Fruit fly (Drosophila melanogaster) whole organism, embryonic: ENCODE measurements around the gene mask.

ENCODE experiments used
- CG11398 ChIP-seq: fragments of 200-800 bp; sonication (Bioruptor generic); optimal IDR thresholded peaks from 2 replicates; lab custom pipeline; 2016; ENCODE audit warnings: missing biosample characterization, missing genetic modification characterization
- CG1233 ChIP-seq: fragments of 200-800 bp; sonication (Bioruptor generic); optimal IDR thresholded peaks from 4 replicates; lab custom pipeline; 2018; ENCODE audit warnings: missing biosample characterization, mild to moderate bottlenecking, missing genetic modification characterization
- CG12391 ChIP-seq: fragments of 200-800 bp; sonication (Bioruptor generic); optimal IDR thresholded peaks from 3 replicates; lab custom pipeline; 2018; ENCODE audit warnings: missing biosample characterization, mild to moderate bottlenecking, missing genetic modification characterization, moderate library complexity
- CG12659 ChIP-seq: fragments of 200-800 bp; sonication (Bioruptor generic); optimal IDR thresholded peaks from 3 replicates; lab custom pipeline; 2017; ENCODE audit warnings: mild to moderate bottlenecking, missing biosample characterization, missing genetic modification reagents, missing genetic modification characterization
- CG12769 ChIP-seq: fragments of 200-800 bp; sonication (Bioruptor generic); optimal IDR thresholded peaks from 2 replicates; lab custom pipeline; 2019; ENCODE audit warnings: missing biosample characterization, mild to moderate bottlenecking, missing genetic modification characterization, moderate library complexity
- CG13123 ChIP-seq: fragments of 200-800 bp; sonication (Bioruptor generic); optimal IDR thresholded peaks from 2 replicates; lab custom pipeline; 2016; ENCODE audit warnings: missing biosample characterization, missing genetic modification characterization
- CG13424 ChIP-seq: fragments of 200-800 bp; sonication (Bioruptor generic); optimal IDR thresholded peaks from 2 replicates; lab custom pipeline; 2019; ENCODE audit warnings: missing biosample characterization, mild to moderate bottlenecking, missing genetic modification characterization, moderate library complexity
- CG13775 ChIP-seq: fragments of 200-800 bp; sonication (Bioruptor generic); optimal IDR thresholded peaks from 3 replicates; lab custom pipeline; 2017; ENCODE audit warnings: missing biosample characterization, mild to moderate bottlenecking, missing genetic modification characterization
- CG14441 ChIP-seq: fragments of 200-800 bp; sonication (Bioruptor generic); IDR thresholded peaks from 2 replicates; pipeline ENCODE4 v1.3.6; 2022; ENCODE audit warnings: missing biosample characterization, missing genetic modification characterization
- CG15479 ChIP-seq: fragments of 200-800 bp; sonication (Bioruptor generic); optimal IDR thresholded peaks from 3 replicates; lab custom pipeline; 2019; ENCODE audit warnings: missing biosample characterization, mild to moderate bottlenecking, missing genetic modification characterization, moderate library complexity
- CG17186 ChIP-seq: fragments of 200-800 bp; sonication (Bioruptor generic); optimal IDR thresholded peaks from 3 replicates; lab custom pipeline; 2017; ENCODE audit warnings: missing biosample characterization, missing genetic modification reagents, missing genetic modification characterization
- CG17612 ChIP-seq: fragments of 200-800 bp; sonication (Bioruptor generic); IDR thresholded peaks from 2 replicates; pipeline ENCODE4 v1.3.6; 2022; ENCODE audit warnings: missing biosample characterization, missing genetic modification characterization
- CG17912 ChIP-seq: fragments of 200-800 bp; sonication (Bioruptor generic); optimal IDR thresholded peaks from 2 replicates; lab custom pipeline; 2018; ENCODE audit warnings: missing biosample characterization, mild to moderate bottlenecking, missing genetic modification characterization
- CG2678 ChIP-seq: fragments of 200-800 bp; sonication (Bioruptor generic); optimal IDR thresholded peaks from 3 replicates; lab custom pipeline; 2019; ENCODE audit warnings: missing biosample characterization, mild to moderate bottlenecking, missing genetic modification characterization, moderate library complexity
- CG3281 ChIP-seq: fragments of 200-800 bp; sonication (Bioruptor generic); optimal IDR thresholded peaks from 3 replicates; lab custom pipeline; 2017; ENCODE audit warnings: missing biosample characterization, mild to moderate bottlenecking, missing genetic modification characterization
- CG33213 ChIP-seq: fragments of 200-800 bp; sonication (Bioruptor generic); optimal IDR thresholded peaks from 3 replicates; lab custom pipeline; 2016; ENCODE audit warnings: missing biosample characterization, missing genetic modification characterization
- CG3995 ChIP-seq: fragments of 200-800 bp; sonication (Bioruptor generic); optimal IDR thresholded peaks from 3 replicates; lab custom pipeline; 2016; ENCODE audit warnings: missing biosample characterization, missing genetic modification characterization
- CG4730 ChIP-seq: fragments of 200-800 bp; sonication (Bioruptor generic); IDR thresholded peaks from 2 replicates; pipeline ENCODE4 v1.3.6; 2022; ENCODE audit warnings: missing biosample characterization, missing genetic modification characterization
- CG5180 ChIP-seq: fragments of 200-800 bp; sonication (Bioruptor generic); optimal IDR thresholded peaks from 3 replicates; lab custom pipeline; 2017; ENCODE audit warnings: missing biosample characterization, missing genetic modification characterization, mild to moderate bottlenecking, moderate library complexity, missing genetic modification reagents
- CG6272 ChIP-seq: fragments of 200-800 bp; sonication (Bioruptor generic); IDR thresholded peaks from 2 replicates; pipeline ENCODE4 v1.3.6; 2022; ENCODE audit warnings: missing biosample characterization, missing genetic modification characterization
- Doc2 ChIP-seq: fragments of 200-800 bp; sonication (Bioruptor generic); IDR thresholded peaks from 2 replicates; pipeline ENCODE4 v1.3.6; 2022; ENCODE audit warnings: missing biosample characterization, missing genetic modification characterization
- E2f2 ChIP-seq: fragments of 200-800 bp; sonication (Bioruptor generic); IDR thresholded peaks from 2 replicates; pipeline ENCODE4 v1.3.6; 2022; ENCODE audit warnings: missing biosample characterization, missing genetic modification characterization
- HLH4C ChIP-seq: fragments of 200-800 bp; sonication (Bioruptor generic); IDR thresholded peaks from 3 replicates; pipeline ENCODE4 v1.3.6; 2022; ENCODE audit warnings: missing biosample characterization, missing genetic modification characterization; ENCODE audit not compliant: partially characterized antibody
- Hmr ChIP-seq: fragments of 200-800 bp; sonication (Bioruptor generic); optimal IDR thresholded peaks from 3 replicates; lab custom pipeline; 2017; ENCODE audit warnings: mild to moderate bottlenecking, missing biosample characterization, missing genetic modification reagents, missing genetic modification characterization
- Mes4 ChIP-seq: fragments of 200-800 bp; sonication (Bioruptor generic); optimal IDR thresholded peaks from 2 replicates; lab custom pipeline; 2016; ENCODE audit warnings: missing biosample characterization, missing genetic modification characterization
- NC2α ChIP-seq: fragments of 200-800 bp; sonication (Bioruptor generic); optimal IDR thresholded peaks from 2 replicates; lab custom pipeline; 2016; ENCODE audit warnings: missing biosample characterization, missing genetic modification characterization
- NFAT ChIP-seq: fragments of 200-800 bp; sonication (Bioruptor generic); IDR thresholded peaks from 2 replicates; pipeline ENCODE4 v1.3.6; 2022; ENCODE audit warnings: missing biosample characterization, missing genetic modification characterization
- Nf-YC ChIP-seq: fragments of 200-800 bp; optimal IDR thresholded peaks from 3 replicates; lab custom pipeline; 2019; ENCODE audit warnings: missing biosample characterization, mild to moderate bottlenecking, missing genetic modification characterization, moderate library complexity
- Oli ChIP-seq: fragments of 200-800 bp; sonication (Bioruptor generic); optimal IDR thresholded peaks from 2 replicates; lab custom pipeline; 2018; ENCODE audit warnings: missing biosample characterization, mild to moderate bottlenecking, missing genetic modification characterization, moderate library complexity
- Opbp ChIP-seq: fragments of 200-800 bp; sonication (Bioruptor generic); IDR thresholded peaks from 3 replicates; pipeline ENCODE4 v1.3.6; 2022; ENCODE audit warnings: missing biosample characterization, missing genetic modification characterization; ENCODE audit not compliant: partially characterized antibody
- Rfx ChIP-seq: fragments of 200-800 bp; sonication (Bioruptor generic); IDR thresholded peaks from 2 replicates; pipeline ENCODE4 v1.3.6; 2022; ENCODE audit warnings: missing biosample characterization, missing genetic modification characterization
- Side ChIP-seq: fragments of 200-800 bp; sonication (Bioruptor generic); optimal IDR thresholded peaks from 2 replicates; lab custom pipeline; 2016; ENCODE audit warnings: missing biosample characterization, missing genetic modification characterization
- Tbp ChIP-seq: fragments of >200 bp; optimal IDR thresholded peaks from 2 replicates; lab custom pipeline; 2018; ENCODE audit warnings: missing biosample characterization, missing genetic modification characterization
- aop ChIP-seq: fragments of 200-800 bp; sonication (Bioruptor generic); IDR thresholded peaks from 2 replicates; pipeline ENCODE4 v1.3.6; 2022; ENCODE audit warnings: missing biosample characterization, missing genetic modification characterization
- ato ChIP-seq: fragments of 200-800 bp; sonication (Bioruptor generic); IDR thresholded peaks from 2 replicates; pipeline ENCODE4 v1.3.6; 2022; ENCODE audit warnings: missing biosample characterization, missing genetic modification characterization; ENCODE audit not compliant: partially characterized antibody
- bcd ChIP-seq: fragments of 200-800 bp; sonication (Bioruptor generic); optimal IDR thresholded peaks from 2 replicates; lab custom pipeline; 2017; ENCODE audit warnings: missing biosample characterization, mild to moderate bottlenecking, missing genetic modification characterization
- crc ChIP-seq: fragments of 200-800 bp; sonication (Bioruptor generic); optimal IDR thresholded peaks from 2 replicates; lab custom pipeline; 2016; ENCODE audit warnings: missing biosample characterization, missing genetic modification characterization
- dm ChIP-seq: fragments of 200-800 bp; sonication (Bioruptor generic); optimal IDR thresholded peaks from 3 replicates; lab custom pipeline; 2016; ENCODE audit warnings: missing biosample characterization, missing genetic modification characterization
- fd64A ChIP-seq: fragments of 200-800 bp; sonication (Bioruptor generic); optimal IDR thresholded peaks from 3 replicates; lab custom pipeline; 2018; ENCODE audit warnings: missing biosample characterization, mild to moderate bottlenecking, missing genetic modification characterization
- gem ChIP-seq: fragments of 200-800 bp; sonication (Bioruptor generic); optimal IDR thresholded peaks from 2 replicates; lab custom pipeline; 2019; ENCODE audit warnings: missing biosample characterization, mild to moderate bottlenecking, missing genetic modification characterization, moderate library complexity
- grau ChIP-seq: fragments of 200-800 bp; optimal IDR thresholded peaks from 3 replicates; lab custom pipeline; 2019; ENCODE audit warnings: missing biosample characterization, mild to moderate bottlenecking, missing genetic modification characterization, moderate library complexity
- schlank ChIP-seq: fragments of 200-800 bp; sonication (Bioruptor generic); optimal IDR thresholded peaks from 2 replicates; lab custom pipeline; 2018; ENCODE audit warnings: missing biosample characterization, mild to moderate bottlenecking, missing genetic modification characterization
- sens-2 ChIP-seq: fragments of 200-800 bp; sonication (Bioruptor generic); IDR thresholded peaks from 2 replicates; pipeline ENCODE4 v1.3.6; 2022; ENCODE audit warnings: missing biosample characterization, missing genetic modification characterization
- slou ChIP-seq: fragments of 200-800 bp; sonication (Bioruptor generic); optimal IDR thresholded peaks from 3 replicates; lab custom pipeline; 2016; ENCODE audit warnings: missing biosample characterization, missing genetic modification characterization
- stc ChIP-seq: fragments of 200-800 bp; sonication (Bioruptor generic); IDR thresholded peaks from 2 replicates; pipeline ENCODE4 v1.3.6; 2022; ENCODE audit warnings: missing biosample characterization, missing genetic modification characterization
- stwl ChIP-seq: fragments of 200-800 bp; sonication (Bioruptor generic); optimal IDR thresholded peaks from 3 replicates; lab custom pipeline; 2018; ENCODE audit warnings: missing biosample characterization, mild to moderate bottlenecking, missing genetic modification characterization, moderate library complexity
- tll ChIP-seq, 2 experiments: fragments of 200-800 bp in 1 of 2; fragments of >200 bp in 1 of 2; sonication (Bioruptor generic) in 1 of 2; optimal IDR thresholded peaks; 2 replicates each; lab custom pipeline; 2017 to 2019; ENCODE audit warnings: missing biosample characterization in 2 of 2, missing genetic modification characterization in 2 of 2, mild to moderate bottlenecking in 1 of 2, moderate library complexity in 1 of 2
- ttk ChIP-seq: fragments of 200-800 bp; sonication (Bioruptor generic); IDR thresholded peaks from 2 replicates; pipeline ENCODE4 v2.1.2; 2022; ENCODE audit warnings: missing biosample characterization, missing genetic modification characterization

The mask gene

DNA sequence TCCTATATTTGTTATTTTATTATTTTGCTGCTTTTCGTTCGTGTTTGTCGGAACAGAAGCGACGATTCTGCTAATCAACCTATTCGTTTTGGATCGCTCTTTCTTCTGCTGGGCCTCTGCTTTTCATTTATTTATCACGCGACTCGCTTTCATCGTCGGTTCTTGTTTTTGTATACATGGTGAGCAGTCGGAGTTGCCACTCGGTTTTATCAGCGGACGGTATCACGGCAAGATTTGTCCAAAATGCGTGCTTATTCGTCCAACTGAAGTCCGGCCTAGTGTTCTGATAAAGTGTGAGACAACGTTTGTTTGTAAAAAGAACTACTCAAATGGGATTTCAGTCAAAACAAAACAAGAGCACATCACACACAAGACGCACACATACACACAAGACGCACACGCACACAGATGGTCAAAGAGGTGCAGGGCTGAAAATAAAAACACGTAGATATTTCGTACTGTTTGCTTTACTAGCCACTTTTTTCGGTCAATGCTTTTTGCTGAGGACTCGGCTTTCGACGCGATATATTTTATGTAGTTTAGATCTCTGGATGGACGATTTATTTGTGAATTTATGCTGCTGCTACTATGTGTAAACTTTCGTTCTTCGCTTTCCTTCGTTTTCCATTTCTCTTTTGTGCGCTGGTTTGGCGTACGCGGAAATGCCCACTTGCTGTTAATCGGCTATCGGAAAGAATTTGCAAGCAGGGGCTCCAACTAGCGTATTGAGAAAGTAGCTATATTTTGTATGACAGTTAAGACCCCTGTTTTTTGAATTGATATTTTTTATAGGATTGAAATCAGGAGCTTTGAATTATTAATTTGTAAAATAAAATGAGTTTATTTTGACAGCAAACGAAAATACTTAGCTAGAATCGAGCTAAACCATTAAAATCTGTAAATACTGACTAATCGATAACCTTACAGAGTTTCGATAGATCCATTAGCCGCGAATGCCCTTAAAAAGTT lies 8.7 kb upstream of the mask start, which contains the start of gene twin (continued):
- TF ChIP-seq CG13775 (GFP tag; lab: Kevin White, UChicago) (peak; percentile 67), fd64A (GFP tag; lab: Kevin White, UChicago) (no peak), CG6272 (GFP tag; lab: Robert Waterston, UW) (no peak), Oli (tag; lab: Kevin White, UChicago) (peak; percentile 15), CG4730 (no peak), NC2α (GFP tag; lab: Kevin White, UChicago) (no peak), Side (GFP tag; lab: Kevin White, UChicago) (peak; percentile 51), Hmr (GFP tag; lab: Kevin White, UChicago) (no peak), aop (GFP tag; lab: Robert Waterston, UW) (no peak), CG15479 (GFP tag; lab: Kevin White, UChicago) (no peak), CG3995 (peak; percentile 22), CG17186 (peak; percentile 31), Doc2 (GFP tag; lab: Robert Waterston, UW) (no peak), Tbp (GFP tag; lab: Kevin White, UChicago) (no peak), gem (tag; lab: Kevin White, UChicago) (peak; percentile 74), ato (peak; percentile 32; the same call in 1 of the 2 replicates), stwl (tag; lab: Kevin White, UChicago) (peak; percentile 55), dm (peak; percentile 22), CG2678 (tag; lab: Kevin White, UChicago) (no peak), CG5180 (no peak), Rfx (GFP tag; lab: Robert Waterston, UW) (peak; percentile 82), ttk (GFP tag; lab: Robert Waterston, UW) (no peak), CG11398 (GFP tag; lab: Kevin White, UChicago) (no peak), grau (tag; lab: Kevin White, UChicago) (peak; percentile 62), CG33213 (peak; percentile 15), Nf-YC (peak; percentile 56), Mes4 (GFP tag; lab: Kevin White, UChicago) (no peak), E2f2 (GFP tag; lab: Robert Waterston, UW) (peak; percentile 83), slou (GFP tag; lab: Kevin White, UChicago) (peak; percentile 19), sens-2 (GFP tag; lab: Robert Waterston, UW) (no peak), HLH4C (GFP tag; lab: Robert Waterston, UW) (peak; percentile 81), schlank (tag; lab: Kevin White, UChicago) (no peak), stc (GFP tag; lab: Robert Waterston, UW) (no peak; the same call in 1 of the 2 replicates), CG14441 (no peak; the same call in 1 of the 2 replicates), bcd (GFP tag; lab: Kevin White, UChicago) (peak; percentile 48), CG13424 (tag; lab: Kevin White, UChicago) (peak; percentile 77), CG12769 (tag; lab: Kevin White, UChicago) (no peak), tll (GFP tag; optimal IDR thresholded peaks at IDR 0.05; lab: Kevin White, UChicago) (no peak), CG17612 (GFP tag; lab: Robert Waterston, UW) (no peak), CG12391 (tag; lab: Kevin White, UChicago) (peak; percentile 75), crc (no peak), CG12659 (GFP tag; lab: Kevin White, UChicago) (peak; percentile 73), CG1233 (peak; percentile 3), CG3281 (GFP tag; lab: Kevin White, UChicago) (peak; percentile 30), CG13123 (GFP tag; lab: Kevin White, UChicago) (no peak), NFAT (GFP tag; lab: Robert Waterston, UW) (peak; percentile 76), CG17912 (GFP tag; lab: Kevin White, UChicago) (no peak), Opbp (GFP tag; lab: Robert Waterston, UW) (no peak; the same call in 2 of the 3 replicates)
